Fruit fly (Drosophila melanogaster) Kc167 (cell line): ENCODE measurements around the gene CG13062.

Source experiments
- Myc ChIP-seq: fragments of >200 bp; optimal IDR thresholded peaks from 2 replicates; lab custom pipeline; 2017; ENCODE audit warnings: missing external identifiers
- Sin3A ChIP-seq: fragments of >200 bp; optimal IDR thresholded peaks from 2 replicates; lab custom pipeline; 2018; ENCODE audit warnings: missing external identifiers
- h ChIP-seq: fragments of >200 bp; optimal IDR thresholded peaks from 3 replicates; lab custom pipeline; 2018; ENCODE audit warnings: missing external identifiers
- insv ChIP-seq: fragments of >200 bp; optimal IDR thresholded peaks from 3 replicates; lab custom pipeline; 2018; ENCODE audit warnings: missing external identifiers
- psq ChIP-seq: fragments of >200 bp; optimal IDR thresholded peaks from 2 replicates; lab custom pipeline; 2017; ENCODE audit warnings: missing external identifiers
- ttk ChIP-seq: sonication (Bioruptor generic); optimal IDR thresholded peaks from 2 replicates; lab custom pipeline; 2017; ENCODE audit warnings: missing external identifiers

Gene CG13062

DNA sequence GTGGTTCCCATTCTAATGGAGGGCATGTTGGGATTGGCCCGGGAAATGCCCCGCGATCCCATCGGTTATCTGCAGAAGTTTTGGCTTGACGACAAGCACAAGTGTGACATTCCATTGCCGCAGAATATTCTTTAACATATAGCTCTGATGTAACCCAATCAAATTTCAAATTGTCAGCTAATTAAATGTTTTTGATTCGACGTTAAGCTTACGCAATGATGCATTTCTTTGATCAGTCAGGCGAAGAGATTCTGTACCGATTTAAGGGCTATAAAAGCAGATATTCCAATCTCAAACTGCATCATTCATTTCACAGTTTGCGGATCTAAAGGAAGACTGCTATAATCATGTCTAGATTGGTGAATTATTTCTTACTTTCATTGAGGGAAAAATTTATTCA, 17.5 kb downstream of the CG13062 start, which contains the start of gene retinin:
Gene retinin (plus strand): TSS at position 301 of the 400 bp plus-strand sequence.
- TF ChIP-seq h (no peak), Myc (lab: Kevin White, UChicago) (no peak), psq (lab: Kevin White, UChicago) (no peak), insv (lab: Kevin White, UChicago) (no peak), Sin3A (lab: Kevin White, UChicago) (no peak), ttk (lab: Kevin White, UChicago) (no peak)

- no peak for TF ChIP-seq Myc (lab: Kevin White, UChicago)
- TF ChIP-seq psq (lab: Kevin White, UChicago): no peak
- no peak for TF ChIP-seq h
- no peak for TF ChIP-seq Sin3A (lab: Kevin White, UChicago)
- TF ChIP-seq ttk (lab: Kevin White, UChicago): no peak
- TF ChIP-seq insv (lab: Kevin White, UChicago): no peak
Observed at dm6 chr3L:16333013-16333412, 18.9 kb downstream of the CG13062 start, which contains the start of gene CG13056. CG13056 (plus strand) TSS chr3L:16333313.

DNA sequence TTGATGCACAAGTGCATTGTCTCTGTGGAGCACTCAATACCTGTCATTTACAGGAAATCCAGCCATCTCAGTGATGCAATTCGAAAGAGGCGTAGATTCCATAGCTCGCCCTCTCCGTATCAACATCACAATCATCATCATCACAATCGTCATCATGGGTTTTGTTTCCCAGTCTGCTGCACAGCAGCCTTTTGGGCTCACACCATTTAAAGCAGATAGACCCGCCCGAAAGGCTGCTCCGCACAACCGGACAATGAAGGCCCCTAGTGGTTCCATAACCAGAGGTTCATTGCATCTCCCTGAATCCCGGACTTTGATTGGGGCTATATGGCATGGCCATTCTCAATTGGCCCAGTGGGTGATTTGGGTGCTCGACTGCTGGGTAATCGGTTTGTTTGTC, 20.8 kb downstream of the CG13062 start:
- TF ChIP-seq psq (lab: Kevin White, UChicago) (no peak), insv (lab: Kevin White, UChicago) (no peak), Myc (lab: Kevin White, UChicago) (no peak), ttk (lab: Kevin White, UChicago) (no peak), h (no peak)

dm6 chr3L:16337739-16338138, 23.7 kb downstream of the CG13062 start:
- TF ChIP-seq Sin3A (lab: Kevin White, UChicago): no peak

DNA sequence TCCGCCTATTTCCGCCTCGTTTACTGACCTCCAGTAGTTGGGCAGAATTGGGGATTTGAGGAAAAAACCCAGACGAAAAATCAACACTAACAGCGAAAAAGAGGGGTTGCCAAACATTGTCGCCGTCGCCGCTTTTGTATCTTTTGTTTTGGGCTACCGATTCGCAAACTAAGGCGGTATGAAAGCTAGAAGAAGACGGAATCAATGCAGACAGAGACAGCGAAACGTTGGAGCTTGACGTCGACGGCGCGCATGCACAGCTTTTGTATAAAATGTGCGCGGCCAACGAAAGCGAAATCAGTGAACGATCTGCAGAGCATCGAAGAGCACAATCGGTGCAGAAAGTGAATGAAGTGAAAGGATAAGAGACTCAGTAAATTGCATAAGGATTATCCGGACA, 24.6 kb downstream of the CG13062 start, which contains the start of gene CG4998:
Gene CG4998 (plus strand): TSS at position 301 of the 400 bp plus-strand sequence.
- TF ChIP-seq h (no peak), psq (lab: Kevin White, UChicago) (no peak), Myc (lab: Kevin White, UChicago) (no peak), ttk (lab: Kevin White, UChicago) (no peak), Sin3A (lab: Kevin White, UChicago) (no peak), insv (lab: Kevin White, UChicago) (no peak)

dm6 chr3L:16339463-16339862, 25.4 kb downstream of the CG13062 start:
- TF ChIP-seq Sin3A (lab: Kevin White, UChicago) (no peak), insv (lab: Kevin White, UChicago) (no peak), h (no peak), Myc (lab: Kevin White, UChicago) (no peak), psq (lab: Kevin White, UChicago) (no peak)

DNA sequence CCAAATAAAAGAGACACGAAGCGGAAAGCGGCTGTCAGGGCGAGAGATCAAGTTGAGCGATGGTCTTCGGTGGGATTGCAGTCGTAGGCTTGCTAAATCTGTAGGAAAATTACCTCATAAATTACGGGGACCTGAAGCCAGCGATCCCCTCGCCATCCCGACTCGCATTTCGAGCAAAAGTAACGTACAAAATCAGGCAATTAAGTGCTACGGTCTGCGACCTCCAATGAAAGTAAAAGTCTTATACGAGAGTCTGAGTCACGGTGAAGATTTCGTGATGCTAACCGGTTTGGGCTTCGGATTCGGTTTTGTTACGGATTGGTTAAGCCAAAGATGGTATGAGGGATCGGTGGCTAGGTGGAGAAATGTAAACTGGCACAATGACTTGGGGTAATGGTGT, 25.8 kb downstream of the CG13062 start:
- no peak for TF ChIP-seq Sin3A (lab: Kevin White, UChicago)

- TF ChIP-seq insv (lab: Kevin White, UChicago): no peak
- TF ChIP-seq h: no peak
- TF ChIP-seq ttk (lab: Kevin White, UChicago): no peak
- TF ChIP-seq Sin3A (lab: Kevin White, UChicago): no peak
- no peak for TF ChIP-seq psq (lab: Kevin White, UChicago)
- no peak for TF ChIP-seq Myc (lab: Kevin White, UChicago)
Observed at dm6 chr3L:16346023-16346422, 31.9 kb downstream of the CG13062 start, which contains the start of gene CG33257. CG33257 (plus strand) TSS chr3L:16346323.

- TF ChIP-seq h (no peak), Myc (lab: Kevin White, UChicago) (no peak), psq (lab: Kevin White, UChicago) (no peak), Sin3A (lab: Kevin White, UChicago) (no peak), ttk (lab: Kevin White, UChicago) (no peak), insv (lab: Kevin White, UChicago) (no peak)
Observed at dm6 chr3L:16347914-16348313, 33.8 kb downstream of the CG13062 start, which contains the start of gene mRpS34. mRpS34 (plus strand) TSS chr3L:16348074.

- TF ChIP-seq psq (lab: Kevin White, UChicago): no peak
- TF ChIP-seq insv (lab: Kevin White, UChicago): no peak
Observed at dm6 chr3L:16349686-16350085, 35.6 kb downstream of the CG13062 start.

- TF ChIP-seq psq (lab: Kevin White, UChicago) (no peak), h (no peak), insv (lab: Kevin White, UChicago) (no peak), ttk (lab: Kevin White, UChicago) (no peak), Sin3A (lab: Kevin White, UChicago) (no peak), Myc (lab: Kevin White, UChicago) (no peak)
Observed at dm6 chr3L:16351770-16352429, 37.8 kb downstream of the CG13062 start, which contains the start of the genes Golgin104 and Tcs3. Golgin104 (minus strand) TSS chr3L:16351951. Tcs3 (plus strand) TSS chr3L:16351991.

DNA sequence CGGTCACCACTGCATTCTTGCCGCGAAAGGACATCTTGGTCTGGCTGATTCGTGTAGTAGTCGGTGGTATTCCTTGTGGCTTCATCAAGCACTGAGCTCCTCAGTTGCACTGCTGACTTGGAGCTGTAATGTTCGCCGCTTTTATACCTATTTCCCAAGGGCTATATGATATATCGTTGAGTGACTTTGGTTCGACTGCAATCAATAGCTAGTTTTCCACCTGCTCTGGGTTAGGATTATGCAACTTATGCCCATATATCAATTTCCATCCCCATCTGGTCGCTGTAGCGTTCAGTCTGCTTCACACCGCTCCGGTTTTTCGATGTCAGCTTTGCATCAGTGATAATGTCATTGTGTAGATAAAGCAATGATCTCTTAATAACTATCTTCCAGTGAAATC, 40.1 kb downstream of the CG13062 start, which contains the start of gene Pdh:
Gene Pdh (minus strand): TSS at position 101 of the 400 bp plus-strand sequence.
- no peak for TF ChIP-seq Myc (lab: Kevin White, UChicago)
- no peak for TF ChIP-seq h
- no peak for TF ChIP-seq ttk (lab: Kevin White, UChicago)
- no peak for TF ChIP-seq insv (lab: Kevin White, UChicago)
